Fruit fly (Drosophila melanogaster) Kc167 (cell line): ENCODE measurements around the gene CG32270.

Experiments used
- Myc ChIP-seq: fragments of >200 bp; optimal IDR thresholded peaks from 2 replicates; lab custom pipeline; 2017; ENCODE audit warnings: missing external identifiers
- ttk ChIP-seq: sonication (Bioruptor generic); optimal IDR thresholded peaks from 2 replicates; lab custom pipeline; 2017; ENCODE audit warnings: missing external identifiers

- TF ChIP-seq Myc (lab: Kevin White, UChicago): no peak
- TF ChIP-seq ttk: no peak
Observed at dm6 chr3L:3198447-3199402, 10.1 kb downstream of the CG32270 start, which contains the start of the genes CG32276 and gry.
